Fruit fly (Drosophila melanogaster) whole organism, wandering third instar larva: ENCODE data around the gene CG10286.
A peak's percentile ranks its signal among the peaks of the same experiment; 100 is the strongest.

Source experiments
- Abd-B ChIP-seq: fragments of >200 bp; optimal IDR thresholded peaks from 2 replicates; lab custom pipeline; 2017; ENCODE audit warnings: missing biosample characterization, missing genetic modification characterization
- Dif ChIP-seq: fragments of 200-275, 200-300 bp; sonication (Bioruptor generic); optimal IDR thresholded peaks from 2 replicates; lab custom pipeline; 2018; ENCODE audit warnings: missing biosample characterization, missing genetic modification characterization; ENCODE audit not compliant: partially characterized antibody
- Hnf4 ChIP-seq: fragments of 200-800 bp; sonication (Bioruptor generic); optimal IDR thresholded peaks from 2 replicates; lab custom pipeline; 2016; ENCODE audit warnings: missing biosample characterization, mild to moderate bottlenecking, missing genetic modification characterization
- Hr78 ChIP-seq: fragments of >200 bp; optimal IDR thresholded peaks from 2 replicates; lab custom pipeline; 2017; ENCODE audit warnings: missing biosample characterization, missing genetic modification characterization
- Hr83 ChIP-seq: fragments of 200-300 bp; sonication (Bioruptor generic); optimal IDR thresholded peaks from 2 replicates; lab custom pipeline; 2016; ENCODE audit warnings: missing biosample characterization, mild to moderate bottlenecking, missing genetic modification characterization, moderate library complexity; ENCODE audit not compliant: poor library complexity, severe bottlenecking
- Myc ChIP-seq: fragments of >200 bp; optimal IDR thresholded peaks from 2 replicates; lab custom pipeline; 2017
- OdsH ChIP-seq: fragments of 200-800 bp; sonication (Bioruptor generic); optimal IDR thresholded peaks from 2 replicates; lab custom pipeline; 2016; ENCODE audit warnings: missing biosample characterization, mild to moderate bottlenecking, missing genetic modification characterization
- br ChIP-seq: fragments of 200-800 bp; sonication (Bioruptor generic); optimal IDR thresholded peaks from 2 replicates; lab custom pipeline; 2016; ENCODE audit warnings: missing biosample characterization, missing genetic modification characterization
- dsf ChIP-seq: sonication (Bioruptor generic); optimal IDR thresholded peaks from 2 replicates; lab custom pipeline; 2016; ENCODE audit warnings: missing biosample characterization, missing genetic modification characterization, borderline replicate concordance
- ey ChIP-seq: fragments of 200-800 bp; sonication (Bioruptor generic); optimal IDR thresholded peaks from 2 replicates; lab custom pipeline; 2016; ENCODE audit warnings: missing biosample characterization, missing genetic modification characterization
- psq ChIP-seq: fragments of 200-800 bp; sonication (Bioruptor generic); optimal IDR thresholded peaks from 3 replicates; lab custom pipeline; 2017; ENCODE audit warnings: missing biosample characterization, mild to moderate bottlenecking, missing genetic modification characterization, moderate library complexity
- usp ChIP-seq: fragments of >200 bp; optimal IDR thresholded peaks from 2 replicates; lab custom pipeline; 2017; ENCODE audit warnings: missing biosample characterization, missing genetic modification characterization

DNA sequence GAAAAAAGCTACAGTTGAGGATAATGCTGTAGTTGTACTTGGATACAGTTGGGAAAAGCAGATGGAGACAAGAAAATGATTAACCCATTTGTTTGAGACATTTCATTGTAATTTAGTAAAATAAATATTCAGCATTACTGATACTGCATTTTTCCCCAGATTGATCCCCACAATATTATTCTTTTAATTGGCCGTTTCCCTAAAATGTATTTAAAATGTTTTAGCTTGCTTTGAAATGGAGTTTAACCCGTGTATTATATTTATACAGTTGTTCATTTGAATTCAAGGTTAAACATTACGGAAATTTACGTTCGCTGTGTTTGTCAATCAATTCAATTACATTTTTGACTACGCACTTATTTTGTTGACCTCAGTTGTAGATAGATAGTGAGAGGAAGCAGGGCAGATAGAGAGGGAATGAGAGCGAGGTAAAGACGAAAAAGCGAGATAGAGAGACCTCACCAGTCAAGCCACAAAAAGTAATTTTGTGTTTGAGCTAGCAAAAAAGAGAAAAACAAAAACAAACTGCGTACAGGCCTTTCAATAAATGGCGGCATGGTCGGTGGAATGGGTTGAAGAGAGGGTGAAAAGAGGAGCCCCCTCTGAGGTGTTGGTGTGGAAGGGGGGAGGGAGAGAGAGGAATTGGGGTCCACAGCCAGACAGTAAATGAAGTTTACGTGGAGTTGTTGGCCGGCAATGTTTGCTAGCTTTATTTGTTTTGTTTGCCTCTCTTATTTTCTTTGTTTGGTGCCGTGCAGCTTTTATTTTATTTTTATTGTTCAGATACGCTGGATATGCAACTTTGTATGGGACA, 41.9 kb downstream of the CG10286 start:
- no peak for TF ChIP-seq Myc
- no peak for TF ChIP-seq Abd-B (GFP tag; lab: Kevin White, UChicago)
- TF ChIP-seq usp (GFP tag; lab: Kevin White, UChicago), result no peak
- peak; percentile 84 for TF ChIP-seq ey (GFP tag; lab: Kevin White, UChicago)
- TF ChIP-seq br (GFP tag; lab: Kevin White, UChicago), result peak; percentile 69
- TF ChIP-seq Hnf4 (GFP tag; lab: Kevin White, UChicago), result no peak
- TF ChIP-seq OdsH (GFP tag; lab: Kevin White, UChicago), result peak; percentile 80
- TF ChIP-seq psq, result peak; percentile 91
- TF ChIP-seq Hr83 (GFP tag; lab: Kevin White, UChicago), result peak; percentile 53
- no peak for TF ChIP-seq Hr78
- TF ChIP-seq dsf (GFP tag; lab: Kevin White, UChicago), result no peak
- TF ChIP-seq Dif (GFP tag; lab: Kevin White, UChicago), result peak; percentile 48
